Fruit fly (Drosophila melanogaster) whole organism, embryonic: ENCODE data around the gene CG8100.
A peak's percentile ranks its signal among the peaks of the same experiment; 100 is the strongest.

Experiments used
- Asciz ChIP-seq: fragments of 200-800 bp; sonication (Bioruptor generic); optimal IDR thresholded peaks from 2 replicates; lab custom pipeline; 2017; ENCODE audit warnings: missing biosample characterization, mild to moderate bottlenecking, missing genetic modification characterization, missing genetic modification reagents
- B-H1 ChIP-seq: fragments of 200-800 bp; sonication (Bioruptor generic); IDR thresholded peaks from 3 replicates; pipeline ENCODE4 v1.3.6; 2022; ENCODE audit warnings: missing biosample characterization, missing genetic modification characterization
- BEAF-32 ChIP-seq: fragments of 200-800 bp; sonication (Bioruptor generic); optimal IDR thresholded peaks from 3 replicates; lab custom pipeline; 2017; ENCODE audit warnings: missing biosample characterization, missing genetic modification characterization, mild to moderate bottlenecking, moderate library complexity, missing genetic modification reagents
- BtbVII ChIP-seq: fragments of 200-800 bp; sonication (Bioruptor generic); optimal IDR thresholded peaks from 3 replicates; lab custom pipeline; 2017; ENCODE audit warnings: missing biosample characterization, mild to moderate bottlenecking, missing genetic modification characterization
- CG1024 ChIP-seq: fragments of 200-800 bp; sonication (Bioruptor generic); IDR thresholded peaks from 2 replicates; pipeline ENCODE4 v1.3.6; 2022; ENCODE audit warnings: missing biosample characterization, missing genetic modification characterization
- CG10462 ChIP-seq: fragments of 200-800 bp; sonication (Bioruptor generic); optimal IDR thresholded peaks from 2 replicates; lab custom pipeline; 2016; ENCODE audit warnings: missing biosample characterization, missing genetic modification characterization
- CG10654 ChIP-seq: fragments of 200-800 bp; sonication (Bioruptor generic); optimal IDR thresholded peaks from 2 replicates; lab custom pipeline; 2016; ENCODE audit warnings: missing biosample characterization, missing genetic modification characterization
- CG11093 ChIP-seq: fragments of 200-800 bp; sonication (Bioruptor generic); IDR thresholded peaks from 3 replicates; pipeline ENCODE4 v1.3.6; 2022; ENCODE audit warnings: missing biosample characterization, missing genetic modification characterization
- CG11247 ChIP-seq: fragments of 200-800 bp; sonication (Bioruptor generic); IDR thresholded peaks from 2 replicates; pipeline ENCODE4 v1.3.6; 2022; ENCODE audit warnings: missing biosample characterization, missing genetic modification characterization
- CG11696 ChIP-seq: fragments of 200-800 bp; sonication (Bioruptor generic); IDR thresholded peaks from 2 replicates; pipeline ENCODE4 v1.3.6; 2022; ENCODE audit warnings: missing biosample characterization, missing genetic modification characterization
- CG14667 ChIP-seq: fragments of 200-800 bp; sonication (Bioruptor generic); IDR thresholded peaks from 2 replicates; pipeline ENCODE4 v1.3.6; 2022; ENCODE audit warnings: missing biosample characterization, missing genetic modification characterization
- CG15011 ChIP-seq: fragments of 200-800 bp; sonication (Bioruptor generic); optimal IDR thresholded peaks from 3 replicates; lab custom pipeline; 2018; ENCODE audit warnings: missing biosample characterization, mild to moderate bottlenecking, missing genetic modification characterization
- CG17568 ChIP-seq: fragments of 200-800 bp; sonication (Bioruptor generic); optimal IDR thresholded peaks from 2 replicates; lab custom pipeline; 2018; ENCODE audit warnings: missing biosample characterization, mild to moderate bottlenecking, missing genetic modification characterization, moderate library complexity
- CG18764 ChIP-seq: fragments of 200-800 bp; sonication (Bioruptor generic); optimal IDR thresholded peaks from 3 replicates; lab custom pipeline; 2016; ENCODE audit warnings: missing biosample characterization, missing genetic modification characterization
- CG2129 ChIP-seq: fragments of 200-800 bp; sonication (Bioruptor generic); IDR thresholded peaks from 2 replicates; pipeline ENCODE4 v1.3.6; 2022; ENCODE audit warnings: missing biosample characterization, missing genetic modification characterization; ENCODE audit not compliant: partially characterized antibody
- CG2678 ChIP-seq: fragments of 200-800 bp; sonication (Bioruptor generic); optimal IDR thresholded peaks from 3 replicates; lab custom pipeline; 2019; ENCODE audit warnings: missing biosample characterization, mild to moderate bottlenecking, missing genetic modification characterization, moderate library complexity
- CG32767 ChIP-seq: fragments of 200-800 bp; sonication (Bioruptor generic); IDR thresholded peaks from 2 replicates; pipeline ENCODE4 v1.3.6; 2022; ENCODE audit warnings: missing biosample characterization, missing genetic modification characterization
- CG34376 ChIP-seq: fragments of 200-800 bp; sonication (Bioruptor generic); optimal IDR thresholded peaks from 2 replicates; lab custom pipeline; 2018; ENCODE audit warnings: missing biosample characterization, mild to moderate bottlenecking, missing genetic modification characterization
- CG4820 ChIP-seq: fragments of 200-800 bp; sonication (Bioruptor generic); optimal IDR thresholded peaks from 3 replicates; lab custom pipeline; 2016; ENCODE audit warnings: missing biosample characterization, missing genetic modification characterization
- CG7556 ChIP-seq: fragments of 200-800 bp; sonication (Bioruptor generic); optimal IDR thresholded peaks from 2 replicates; lab custom pipeline; 2017; ENCODE audit warnings: missing biosample characterization, mild to moderate bottlenecking, missing genetic modification characterization
- CG8281 ChIP-seq: fragments of 200-800 bp; sonication (Bioruptor generic); optimal IDR thresholded peaks from 2 replicates; lab custom pipeline; 2018; ENCODE audit warnings: missing biosample characterization, mild to moderate bottlenecking, missing genetic modification characterization, moderate library complexity
- CG8388 ChIP-seq: fragments of 200-800 bp; sonication (Bioruptor generic); optimal IDR thresholded peaks from 2 replicates; lab custom pipeline; 2019; ENCODE audit warnings: missing biosample characterization, mild to moderate bottlenecking, missing genetic modification characterization, moderate library complexity
- CTCF ChIP-seq: fragments of 200-800 bp; sonication (Bioruptor generic); optimal IDR thresholded peaks from 2 replicates; lab custom pipeline; 2017; ENCODE audit warnings: missing biosample characterization, mild to moderate bottlenecking, missing genetic modification characterization, moderate library complexity
- Drgx ChIP-seq: fragments of 200-800 bp; sonication (Bioruptor generic); IDR thresholded peaks from 2 replicates; pipeline ENCODE4 v1.3.6; 2022; ENCODE audit warnings: missing biosample characterization, missing genetic modification characterization
- E2f2 ChIP-seq: fragments of 200-800 bp; sonication (Bioruptor generic); IDR thresholded peaks from 2 replicates; pipeline ENCODE4 v1.3.6; 2022; ENCODE audit warnings: missing biosample characterization, missing genetic modification characterization
- Fer2 ChIP-seq: fragments of 200-800 bp; sonication (Bioruptor generic); optimal IDR thresholded peaks from 2 replicates; lab custom pipeline; 2018; ENCODE audit warnings: missing biosample characterization, mild to moderate bottlenecking, missing genetic modification characterization, moderate library complexity
- HmgZ ChIP-seq: fragments of 200-800 bp; sonication (Bioruptor generic); optimal IDR thresholded peaks from 2 replicates; lab custom pipeline; 2018; ENCODE audit warnings: missing biosample characterization, mild to moderate bottlenecking, missing genetic modification characterization
- NfI ChIP-seq: fragments of 200-800 bp; sonication (Bioruptor generic); optimal IDR thresholded peaks from 3 replicates; lab custom pipeline; 2018; ENCODE audit warnings: missing biosample characterization, mild to moderate bottlenecking, missing genetic modification characterization, moderate library complexity
- Oaz ChIP-seq: fragments of 200-800 bp; sonication (Bioruptor generic); IDR thresholded peaks from 2 replicates; pipeline ENCODE4 v1.3.6; 2022; ENCODE audit warnings: missing biosample characterization, missing genetic modification characterization
- ab ChIP-seq: fragments of 200-800 bp; sonication (Bioruptor generic); optimal IDR thresholded peaks from 2 replicates; lab custom pipeline; 2016; ENCODE audit warnings: missing biosample characterization, missing genetic modification characterization
- abd-A ChIP-seq: fragments of 200-800 bp; sonication (Bioruptor generic); optimal IDR thresholded peaks from 3 replicates; lab custom pipeline; 2019; ENCODE audit warnings: missing biosample characterization, mild to moderate bottlenecking, missing genetic modification characterization, moderate library complexity
- al ChIP-seq: fragments of 200-800 bp; sonication (Bioruptor generic); IDR thresholded peaks from 2 replicates; pipeline ENCODE4 v1.3.6; 2022; ENCODE audit warnings: missing biosample characterization, missing genetic modification characterization
- cg ChIP-seq: fragments of 200-800 bp; sonication (Bioruptor generic); optimal IDR thresholded peaks from 3 replicates; lab custom pipeline; 2019; ENCODE audit warnings: missing biosample characterization, mild to moderate bottlenecking, missing genetic modification characterization, moderate library complexity
- crc ChIP-seq: fragments of 200-800 bp; sonication (Bioruptor generic); optimal IDR thresholded peaks from 2 replicates; lab custom pipeline; 2016; ENCODE audit warnings: missing biosample characterization, missing genetic modification characterization
- disco-r ChIP-seq: fragments of 200-800 bp; sonication (Bioruptor generic); optimal IDR thresholded peaks from 2 replicates; lab custom pipeline; 2016; ENCODE audit warnings: missing biosample characterization, missing genetic modification characterization
- dm ChIP-seq: fragments of 200-800 bp; sonication (Bioruptor generic); optimal IDR thresholded peaks from 3 replicates; lab custom pipeline; 2016; ENCODE audit warnings: missing biosample characterization, missing genetic modification characterization
- ewg ChIP-seq: fragments of 200-800 bp; sonication (Bioruptor generic); optimal IDR thresholded peaks from 3 replicates; lab custom pipeline; 2017; ENCODE audit warnings: mild to moderate bottlenecking, missing biosample characterization, missing genetic modification reagents, missing genetic modification characterization
- fru ChIP-seq: fragments of >200 bp; optimal IDR thresholded peaks from 2 replicates; lab custom pipeline; 2017
- grn ChIP-seq: fragments of 200-800 bp; sonication (Bioruptor generic); optimal IDR thresholded peaks from 3 replicates; lab custom pipeline; 2017; ENCODE audit warnings: missing biosample characterization, missing genetic modification characterization
- gsb-n ChIP-seq: fragments of 200-800 bp; sonication (Bioruptor generic); optimal IDR thresholded peaks from 3 replicates; lab custom pipeline; 2018; ENCODE audit warnings: missing biosample characterization, mild to moderate bottlenecking, missing genetic modification characterization
- kni ChIP-seq: fragments of 200-800 bp; sonication (Bioruptor generic); optimal IDR thresholded peaks from 3 replicates; lab custom pipeline; 2017; ENCODE audit warnings: mild to moderate bottlenecking, missing biosample characterization, missing genetic modification reagents, missing genetic modification characterization
- lab ChIP-seq: fragments of 200-800 bp; sonication (Bioruptor generic); optimal IDR thresholded peaks from 3 replicates; lab custom pipeline; 2017; ENCODE audit warnings: missing biosample characterization, missing genetic modification characterization, mild to moderate bottlenecking, moderate library complexity, missing genetic modification reagents
- lov ChIP-seq, 2 experiments: fragments of 200-800 bp in 1 of 2; fragments of >200 bp in 1 of 2; sonication (Bioruptor generic) in 1 of 2; IDR thresholded peaks in 1 of 2; optimal IDR thresholded peaks in 1 of 2; 2 replicates in 1 of 2; 3 replicates in 1 of 2; pipeline versions ENCODE4 v1.3.6 to Lab custom; 2017 to 2022; ENCODE audit warnings: missing biosample characterization in 1 of 2, missing genetic modification characterization in 1 of 2
- luna ChIP-seq: fragments of 200-800 bp; sonication (Bioruptor generic); optimal IDR thresholded peaks from 2 replicates; lab custom pipeline; 2016; ENCODE audit warnings: missing biosample characterization, missing genetic modification characterization
- nau ChIP-seq: fragments of 200-800 bp; sonication (Bioruptor generic); optimal IDR thresholded peaks from 3 replicates; lab custom pipeline; 2017; ENCODE audit warnings: missing biosample characterization, mild to moderate bottlenecking, missing genetic modification characterization, missing genetic modification reagents
- nom ChIP-seq: fragments of 200-800 bp; sonication (Bioruptor generic); optimal IDR thresholded peaks from 2 replicates; lab custom pipeline; 2017; ENCODE audit warnings: missing biosample characterization, missing genetic modification characterization, mild to moderate bottlenecking, moderate library complexity, missing genetic modification reagents
- peb ChIP-seq: fragments of 200-800 bp; sonication (Bioruptor generic); IDR thresholded peaks from 2 replicates; pipeline ENCODE4 v1.3.6; 2022; ENCODE audit warnings: missing biosample characterization, missing genetic modification characterization
- slp2 ChIP-seq: fragments of 200-800 bp; sonication (Bioruptor generic); optimal IDR thresholded peaks from 2 replicates; lab custom pipeline; 2016; ENCODE audit warnings: missing biosample characterization, missing genetic modification characterization
- tin ChIP-seq: fragments of 200-800 bp; sonication (Bioruptor generic); optimal IDR thresholded peaks from 3 replicates; lab custom pipeline; 2016; ENCODE audit warnings: missing biosample characterization, missing genetic modification characterization
- twi ChIP-seq: fragments of 200-800 bp; optimal IDR thresholded peaks from 2 replicates; lab custom pipeline; 2019; ENCODE audit warnings: missing biosample characterization, mild to moderate bottlenecking, missing genetic modification characterization, moderate library complexity
- vvl ChIP-seq: fragments of 200-800 bp; sonication (Bioruptor generic); IDR thresholded peaks from 2 replicates; pipeline ENCODE4 v1.3.6; 2022; ENCODE audit warnings: missing biosample characterization, missing genetic modification characterization

Gene CG8100

DNA sequence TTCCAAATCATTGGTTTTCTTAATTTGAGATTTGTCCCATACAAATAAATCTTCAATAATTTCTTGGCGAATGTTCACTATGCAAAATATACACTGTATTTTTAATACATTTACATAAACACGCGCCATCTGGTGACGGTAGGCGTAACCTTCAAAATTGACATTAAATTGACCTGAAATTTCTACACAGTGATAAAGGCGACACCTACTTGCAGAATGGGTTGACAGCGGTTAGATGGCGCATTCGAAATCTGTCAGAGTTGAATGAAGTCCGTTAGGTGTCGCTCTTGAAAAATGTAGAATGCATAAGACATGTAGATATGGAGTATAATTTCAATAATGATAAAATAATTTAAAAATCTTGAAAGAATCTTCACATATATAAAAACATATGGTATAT, 28.0 kb downstream of the CG8100 start (continued):
- TF ChIP-seq tin (GFP tag; lab: Kevin White, UChicago) = peak; percentile 81
- TF ChIP-seq CG34376 (GFP tag; lab: Kevin White, UChicago) = no peak
- no peak for TF ChIP-seq BtbVII
- peak; percentile 28; the same call in 1 of the 2 replicates for TF ChIP-seq E2f2 (GFP tag; lab: Robert Waterston, UW)
- no peak for TF ChIP-seq CG32767 (GFP tag; lab: Robert Waterston, UW)
- peak; percentile 32 for TF ChIP-seq lab (GFP tag; lab: Kevin White, UChicago)
- TF ChIP-seq Fer2 (tag; lab: Kevin White, UChicago) = peak; percentile 51
- TF ChIP-seq CG1024 (GFP tag; lab: Robert Waterston, UW) = peak; percentile 75
- peak; percentile 43 for TF ChIP-seq crc (GFP tag; lab: Kevin White, UChicago)
- no peak for TF ChIP-seq cg
- TF ChIP-seq luna = peak; percentile 78
- TF ChIP-seq grn (GFP tag; lab: Kevin White, UChicago) = peak; percentile 48
- TF ChIP-seq lov (optimal IDR thresholded peaks at IDR 0.05; lab: Kevin White, UChicago) = no peak
- no peak for TF ChIP-seq lov (GFP tag; IDR thresholded peaks at IDR 0.05; lab: Robert Waterston, UW)
- TF ChIP-seq CG8281 (tag; lab: Kevin White, UChicago) = peak; percentile 17
- TF ChIP-seq HmgZ (tag; lab: Kevin White, UChicago) = peak; percentile 87
- TF ChIP-seq kni (GFP tag; lab: Kevin White, UChicago) = no peak
- peak; percentile 59 for TF ChIP-seq CG2678 (tag; lab: Kevin White, UChicago)
- peak; percentile 29 for TF ChIP-seq CG8388 (GFP tag; lab: Kevin White, UChicago)
- TF ChIP-seq disco-r = peak; percentile 58
- TF ChIP-seq Oaz (GFP tag; lab: Robert Waterston, UW) = no peak; the same call in 1 of the 2 replicates
- TF ChIP-seq al (GFP tag; lab: Robert Waterston, UW) = peak; percentile 56
- no peak for TF ChIP-seq Drgx
- peak; percentile 50 for TF ChIP-seq ab (GFP tag; lab: Kevin White, UChicago)
- TF ChIP-seq CG18764 = peak; percentile 59
- TF ChIP-seq vvl (GFP tag; lab: Robert Waterston, UW) = peak; percentile 93
- TF ChIP-seq BEAF-32 (GFP tag; lab: Kevin White, UChicago) = peak; percentile 10
- peak; percentile 72 for TF ChIP-seq dm
- TF ChIP-seq CG10462 (GFP tag; lab: Kevin White, UChicago) = peak; percentile 21
- no peak for TF ChIP-seq Asciz (GFP tag; lab: Kevin White, UChicago)
- TF ChIP-seq gsb-n (tag; lab: Kevin White, UChicago) = peak; percentile 68
- TF ChIP-seq CG11247 (GFP tag; lab: Robert Waterston, UW) = peak; percentile 89
- TF ChIP-seq abd-A (tag; lab: Kevin White, UChicago) = no peak
- no peak for TF ChIP-seq CG15011
- TF ChIP-seq ewg (GFP tag; lab: Kevin White, UChicago) = peak; percentile 72
- peak; percentile 59 for TF ChIP-seq twi (tag; lab: Kevin White, UChicago)
- TF ChIP-seq CG11093 = peak; percentile 59; the same call in 2 of the 3 replicates
- TF ChIP-seq fru (lab: Kevin White, UChicago) = no peak
- TF ChIP-seq CG17568 (GFP tag; lab: Kevin White, UChicago) = peak; percentile 19
- peak; percentile 73 for TF ChIP-seq CG10654 (GFP tag; lab: Kevin White, UChicago)
- no peak for TF ChIP-seq CG2129 (GFP tag; lab: Robert Waterston, UW)
- peak; percentile 40; the same call in 1 of the 2 replicates for TF ChIP-seq peb (GFP tag; lab: Robert Waterston, UW)
- peak; percentile 33 for TF ChIP-seq CG7556 (GFP tag; lab: Kevin White, UChicago)
- TF ChIP-seq NfI (GFP tag; lab: Kevin White, UChicago) = peak; percentile 83
- TF ChIP-seq CG11696 (GFP tag; lab: Robert Waterston, UW) = no peak
- peak; percentile 78 for TF ChIP-seq slp2 (GFP tag; lab: Kevin White, UChicago)
- TF ChIP-seq nom (GFP tag; lab: Kevin White, UChicago) = no peak
- peak; percentile 90 for TF ChIP-seq CG14667
- TF ChIP-seq nau (GFP tag; lab: Kevin White, UChicago) = no peak
- peak; percentile 99 for TF ChIP-seq CTCF
- TF ChIP-seq B-H1 (GFP tag; lab: Robert Waterston, UW) = peak; percentile 58
- peak; percentile 77 for TF ChIP-seq CG4820 (GFP tag; lab: Kevin White, UChicago)
